Worm (Caenorhabditis elegans) whole organism, L3 larva: ENCODE measurements around the gene nep-13.

Experiments used
- R02D3.7 ChIP-seq: fragments of 150-350 bp; optimal IDR thresholded peaks from 2 replicates; lab custom pipeline; 2014; ENCODE audit warnings: missing biosample characterization, missing genetic modification characterization
- aly-2 ChIP-seq: fragments of 150-350 bp; optimal IDR thresholded peaks from 2 replicates; lab custom pipeline; 2014; ENCODE audit warnings: missing biosample characterization, missing genetic modification characterization
- ama-1 ChIP-seq: fragments of 150-350 bp; optimal IDR thresholded peaks from 2 replicates; lab custom pipeline; 2018
- ceh-16 ChIP-seq: sonication (generic microtip); optimal IDR thresholded peaks from 2 replicates; lab custom pipeline; 2017; ENCODE audit warnings: missing biosample characterization, missing genetic modification characterization
- ceh-28 ChIP-seq: fragments of 150-350 bp; optimal IDR thresholded peaks from 2 replicates; lab custom pipeline; 2014; ENCODE audit warnings: missing biosample characterization, missing genetic modification reagents, missing genetic modification characterization
- ceh-9 ChIP-seq: sonication (generic microtip); optimal IDR thresholded peaks from 2 replicates; lab custom pipeline; 2018; ENCODE audit warnings: missing biosample characterization, missing genetic modification characterization
- daf-12 ChIP-seq: fragments of 150-350 bp; optimal IDR thresholded peaks from 2 replicates; lab custom pipeline; 2014; ENCODE audit warnings: missing biosample characterization, missing genetic modification reagents, missing genetic modification characterization
- elt-1 ChIP-seq: fragments of 150-350 bp; optimal IDR thresholded peaks from 2 replicates; lab custom pipeline; 2014; ENCODE audit warnings: missing biosample characterization, missing genetic modification characterization
- elt-2 ChIP-seq: sonication (generic microtip); optimal IDR thresholded peaks from 2 replicates; lab custom pipeline; 2016; ENCODE audit warnings: missing genetic modification reagents, mild to moderate bottlenecking, missing genetic modification characterization, missing compliant biosample characterization
- elt-3 ChIP-seq, 3 experiments: fragments of 150-350 bp in 1 of 3; sonication (generic microtip) in 2 of 3; optimal IDR thresholded peaks; 2 replicates in 2 of 3; 4 replicates in 1 of 3; lab custom pipeline; 2014 to 2017; ENCODE audit warnings: missing biosample characterization in 3 of 3, missing genetic modification characterization in 3 of 3
- eor-1 ChIP-seq, 2 experiments: fragments of 150-350 bp; optimal IDR thresholded peaks; 2 replicates each; lab custom pipeline; 2014 to 2018; ENCODE audit warnings: missing biosample characterization in 2 of 2, missing genetic modification characterization in 2 of 2
- fkh-2 ChIP-seq: fragments of 150-350 bp; optimal IDR thresholded peaks from 2 replicates; lab custom pipeline; 2014; ENCODE audit warnings: missing biosample characterization, missing genetic modification reagents, missing genetic modification characterization
- fos-1 ChIP-seq: fragments of 150-350 bp; optimal IDR thresholded peaks from 2 replicates; lab custom pipeline; 2014; ENCODE audit warnings: missing biosample characterization, missing genetic modification characterization
- hmg-11 ChIP-seq: sonication (generic microtip); optimal IDR thresholded peaks from 2 replicates; lab custom pipeline; 2016; ENCODE audit warnings: missing genetic modification characterization, missing compliant biosample characterization
- jun-1 ChIP-seq: fragments of 150-350 bp; optimal IDR thresholded peaks from 2 replicates; lab custom pipeline; 2014; ENCODE audit warnings: missing biosample characterization, missing genetic modification reagents, missing genetic modification characterization
- lin-39 ChIP-seq: fragments of 150-350 bp; optimal IDR thresholded peaks from 2 replicates; lab custom pipeline; 2018; ENCODE audit warnings: missing biosample characterization, missing genetic modification reagents, missing genetic modification characterization
- lsy-12 ChIP-seq: sonication (generic microtip); optimal IDR thresholded peaks from 2 replicates; lab custom pipeline; 2016; ENCODE audit warnings: mild to moderate bottlenecking, missing genetic modification characterization, missing compliant biosample characterization
- mdl-1 ChIP-seq: fragments of 150-350 bp; optimal IDR thresholded peaks from 2 replicates; lab custom pipeline; 2014; ENCODE audit warnings: missing biosample characterization, missing genetic modification characterization
- mml-1 ChIP-seq: fragments of 150-350 bp; sonication (generic microtip); optimal IDR thresholded peaks from 3 replicates; lab custom pipeline; 2014; ENCODE audit warnings: missing biosample characterization, missing genetic modification characterization
- nfya-1 ChIP-seq: sonication (generic microtip); optimal IDR thresholded peaks from 2 replicates; lab custom pipeline; 2017; ENCODE audit warnings: missing genetic modification characterization, mild to moderate bottlenecking, missing compliant biosample characterization, antibody characterized with exemption, moderate library complexity; ENCODE audit not compliant: insufficient read depth
- nhr-12 ChIP-seq: fragments of 150-350 bp; optimal IDR thresholded peaks from 2 replicates; lab custom pipeline; 2014; ENCODE audit warnings: missing biosample characterization, missing genetic modification characterization
- nhr-23 ChIP-seq: fragments of 150-350 bp; optimal IDR thresholded peaks from 2 replicates; lab custom pipeline; 2014; ENCODE audit warnings: missing biosample characterization, missing genetic modification reagents, missing genetic modification characterization
- nhr-28 ChIP-seq: fragments of 150-350 bp; optimal IDR thresholded peaks from 2 replicates; lab custom pipeline; 2014; ENCODE audit warnings: missing biosample characterization, missing genetic modification characterization
- nhr-76 ChIP-seq: fragments of 150-350 bp; sonication (generic microtip); optimal IDR thresholded peaks from 5 replicates; lab custom pipeline; 2014; ENCODE audit warnings: missing biosample characterization, missing genetic modification characterization
- nhr-77 ChIP-seq: fragments of 150-350 bp; optimal IDR thresholded peaks from 2 replicates; lab custom pipeline; 2014; ENCODE audit warnings: missing biosample characterization, missing genetic modification characterization
- pqm-1 ChIP-seq: fragments of 150-350 bp; optimal IDR thresholded peaks from 2 replicates; lab custom pipeline; 2017; ENCODE audit warnings: missing biosample characterization, missing genetic modification characterization, inconsistent platforms
- skn-1 ChIP-seq: fragments of 150-350 bp; optimal IDR thresholded peaks from 2 replicates; lab custom pipeline; 2014; ENCODE audit warnings: missing biosample characterization, missing genetic modification characterization
- snpc-4 ChIP-seq: fragments of 150-350 bp; optimal IDR thresholded peaks from 2 replicates; lab custom pipeline; 2014; ENCODE audit warnings: missing biosample characterization, missing genetic modification characterization
- tbx-2 ChIP-seq: sonication (generic microtip); optimal IDR thresholded peaks from 2 replicates; lab custom pipeline; 2016; ENCODE audit warnings: mild to moderate bottlenecking, missing genetic modification characterization, missing compliant biosample characterization
- unc-39 ChIP-seq: sonication (generic microtip); optimal IDR thresholded peaks from 4 replicates; lab custom pipeline; 2017; ENCODE audit warnings: missing biosample characterization, missing genetic modification characterization
- zag-1 ChIP-seq: fragments of 150-350 bp; optimal IDR thresholded peaks from 2 replicates; lab custom pipeline; 2014; ENCODE audit warnings: missing biosample characterization, missing genetic modification characterization
- ztf-11 ChIP-seq: fragments of 150-350 bp; optimal IDR thresholded peaks from 2 replicates; lab custom pipeline; 2014; ENCODE audit warnings: missing biosample characterization, missing genetic modification characterization
- ztf-4 ChIP-seq: fragments of 150-350 bp; optimal IDR thresholded peaks from 2 replicates; lab custom pipeline; 2014; ENCODE audit warnings: missing biosample characterization, missing genetic modification characterization

nep-13 gene

DNA sequence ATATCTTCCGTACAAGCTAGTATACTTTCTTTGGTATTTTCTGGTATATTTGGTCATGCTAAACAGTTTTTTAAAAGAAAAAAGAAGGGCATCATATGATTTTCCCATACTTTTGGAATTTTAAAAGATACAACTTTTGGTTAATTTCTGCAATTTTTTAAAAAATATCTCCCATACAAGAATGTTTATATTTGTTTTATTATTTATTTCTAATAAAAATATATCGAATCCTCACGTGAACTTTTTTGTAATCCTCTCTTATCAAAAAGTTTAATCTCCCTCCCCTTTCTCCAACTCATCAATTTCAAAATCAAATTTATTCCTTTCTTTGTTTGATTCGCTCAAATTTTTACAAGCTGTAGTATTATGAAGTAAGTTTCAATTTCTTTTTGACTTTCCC lies at the start of gene nep-13:
Gene nep-13, plus strand, starts transcription at position 301 of the 400 bp plus-strand sequence.
- TF ChIP-seq snpc-4 (no peak), nhr-23 (no peak), nhr-76 (tag; lab: Kevin White, UChicago) (no peak), ama-1 (no peak)

DNA sequence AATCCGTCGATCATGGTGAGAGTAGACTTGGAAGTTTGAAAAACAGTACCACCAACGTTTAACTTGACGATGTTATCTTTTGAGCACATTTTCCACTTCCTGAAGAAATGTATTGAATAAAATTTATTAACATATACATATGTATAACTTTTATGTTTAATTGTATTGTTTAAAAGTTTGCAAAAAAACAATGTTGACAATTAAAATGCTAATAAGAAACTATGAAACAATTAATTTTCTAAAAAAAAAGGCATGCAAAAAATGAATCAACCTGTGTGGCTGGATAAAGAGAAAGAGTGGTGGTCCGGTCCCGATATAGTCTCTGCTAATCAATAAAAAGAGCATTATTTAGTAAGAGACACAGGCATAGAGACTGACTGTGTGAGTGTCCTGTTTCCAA lies 47.7 kb upstream of the nep-13 start, which contains the start of gene C17F4.8:
Gene C17F4.8, minus strand, starts transcription at position 101 of the 400 bp plus-strand sequence.
- TF ChIP-seq jun-1: no peak
- no peak for TF ChIP-seq R02D3.7 (tag; lab: Kevin White, UChicago)
- TF ChIP-seq hmg-11 (tag; lab: Kevin White, UChicago): no peak
- TF ChIP-seq nhr-77: no peak
- TF ChIP-seq lsy-12 (tag; lab: Kevin White, UChicago): no peak
- no peak for TF ChIP-seq daf-12 (tag; lab: Kevin White, UChicago)
- no peak for TF ChIP-seq ztf-4 (tag; lab: Kevin White, UChicago)
- TF ChIP-seq fos-1 (tag; lab: Kevin White, UChicago): no peak
- no peak for TF ChIP-seq ceh-16 (tag; lab: Kevin White, UChicago)
- TF ChIP-seq nhr-28 (tag; lab: Kevin White, UChicago): no peak
- no peak for TF ChIP-seq eor-1 (tag; optimal IDR thresholded peaks at IDR 0.05; lab: Kevin White, UChicago)

DNA sequence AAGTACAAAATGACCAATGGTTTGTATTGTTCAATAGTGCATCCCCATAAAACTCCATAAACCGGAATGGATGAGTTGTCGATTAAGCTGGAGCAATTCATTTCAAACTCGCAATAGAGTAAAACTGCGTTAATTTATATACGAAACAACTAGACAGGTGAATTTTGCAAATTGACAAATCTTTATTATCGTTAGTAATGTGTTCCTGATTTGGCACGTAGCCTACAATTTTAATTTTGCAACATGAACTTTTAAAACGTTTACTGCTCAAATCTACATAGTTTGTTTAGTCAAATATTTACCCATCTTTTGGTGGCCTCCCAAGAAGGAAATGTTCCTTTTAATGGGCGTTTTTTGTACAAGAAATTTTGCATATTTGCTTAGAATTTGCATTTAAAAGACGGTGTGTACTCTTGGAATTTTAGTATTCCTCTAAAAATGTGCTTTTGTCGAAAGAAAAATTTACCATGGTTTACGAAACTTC lies 45.4 kb upstream of the nep-13 start, which contains the start of the genes srz-67 and C17F4.11:
Gene srz-67, minus strand, starts transcription at position 101 of the 484 bp plus-strand sequence.
Gene C17F4.11, plus strand, starts transcription at position 434 of the 484 bp plus-strand sequence.
- TF ChIP-seq zag-1 (tag; lab: Kevin White, UChicago) (no peak), snpc-4 (no peak), ama-1 (no peak), nhr-76 (tag; lab: Kevin White, UChicago) (no peak), nfya-1 (tag; lab: Kevin White, UChicago) (no peak), pqm-1 (tag; lab: Kevin White, UChicago) (no peak), skn-1 (tag; lab: Kevin White, UChicago) (no peak), ztf-4 (tag; lab: Kevin White, UChicago) (no peak)

DNA sequence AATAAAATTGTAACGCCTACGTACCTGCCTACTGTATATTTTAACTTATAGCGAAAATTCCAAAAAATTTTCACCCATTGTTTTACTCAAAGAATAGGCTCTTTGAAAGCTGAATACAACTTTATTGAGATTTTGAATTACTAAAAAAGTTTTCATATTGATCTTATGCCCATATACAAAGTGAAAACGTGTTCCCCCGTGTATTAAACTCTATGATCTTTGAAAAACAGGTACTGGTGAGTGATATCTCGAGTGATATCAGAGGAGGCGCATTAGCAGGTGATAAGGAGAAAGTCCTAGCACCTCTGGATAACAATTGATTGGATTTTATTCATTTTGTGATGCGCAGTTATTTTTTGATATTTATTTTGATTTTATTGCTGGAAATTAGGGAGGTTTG lies 42.2 kb upstream of the nep-13 start, which contains the start of gene C17F4.3:
Gene C17F4.3, plus strand, starts transcription at position 301 of the 400 bp plus-strand sequence.
- TF ChIP-seq fos-1 (tag; lab: Kevin White, UChicago) (no peak), elt-2 (no peak), eor-1 (tag; optimal IDR thresholded peaks at IDR 0.05; lab: Kevin White, UChicago) (no peak), elt-3 (tag; optimal IDR thresholded peaks at IDR 0.05; lab: Kevin White, UChicago) (no peak), tbx-2 (tag; lab: Kevin White, UChicago) (no peak), ztf-11 (tag; lab: Kevin White, UChicago) (no peak), ceh-28 (tag; lab: Kevin White, UChicago) (no peak), mml-1 (tag; lab: Kevin White, UChicago) (no peak), nhr-76 (tag; lab: Kevin White, UChicago) (no peak), skn-1 (tag; lab: Kevin White, UChicago) (no peak), elt-1 (tag; lab: Kevin White, UChicago) (no peak), nhr-12 (no peak), nhr-23 (no peak), nfya-1 (tag; lab: Kevin White, UChicago) (no peak), ceh-9 (tag; lab: Kevin White, UChicago) (no peak), ztf-4 (tag; lab: Kevin White, UChicago) (no peak), unc-39 (tag; lab: Kevin White, UChicago) (no peak)

DNA sequence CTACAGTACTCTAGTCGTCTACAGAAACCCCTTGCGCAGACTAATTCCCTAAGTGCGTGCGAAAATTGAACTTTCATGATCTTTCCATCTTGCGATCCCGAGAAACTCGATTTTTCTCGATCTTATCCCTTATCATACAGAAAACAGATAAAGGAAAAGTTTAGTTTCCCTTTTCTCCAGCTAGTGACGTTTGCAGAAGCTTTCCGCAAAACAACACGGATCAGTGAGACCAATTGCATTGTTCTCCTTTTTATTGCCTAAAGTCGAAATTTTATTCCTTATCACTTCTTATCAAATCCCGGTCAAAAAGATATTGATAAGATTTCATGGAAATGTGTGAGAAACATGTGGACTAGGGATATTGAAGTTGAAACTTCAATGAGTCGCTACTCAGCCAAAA lies 40.6 kb upstream of the nep-13 start:
- TF ChIP-seq R02D3.7 (tag; lab: Kevin White, UChicago): no peak
- no peak for TF ChIP-seq snpc-4
- peak in 1 of 3 experiments; percentile 27 for TF ChIP-seq elt-3 (tag; optimal IDR thresholded peaks at IDR 0.05; lab: Kevin White, UChicago)
- TF ChIP-seq nhr-76 (tag; lab: Kevin White, UChicago): no peak
- TF ChIP-seq ztf-4 (tag; lab: Kevin White, UChicago): no peak
- TF ChIP-seq ceh-28 (tag; lab: Kevin White, UChicago): no peak
- TF ChIP-seq hmg-11 (tag; lab: Kevin White, UChicago): no peak
- TF ChIP-seq zag-1 (tag; lab: Kevin White, UChicago): no peak
- no peak for TF ChIP-seq ztf-11 (tag; lab: Kevin White, UChicago)
- TF ChIP-seq pqm-1 (tag; lab: Kevin White, UChicago): no peak
- no peak for TF ChIP-seq mdl-1 (tag; lab: Kevin White, UChicago)
- no peak for TF ChIP-seq fkh-2 (tag; lab: Kevin White, UChicago)
- no peak for TF ChIP-seq lin-39
- TF ChIP-seq aly-2: no peak
- TF ChIP-seq jun-1: no peak
- no peak for TF ChIP-seq nhr-12
- peak; percentile 35 for TF ChIP-seq nhr-23
